Worm (Caenorhabditis elegans) whole organism, late embryonic: ENCODE measurements around the gene cutl-1.

Experiments
- Y22D7AL.16 ChIP-seq: sonication (generic microtip); optimal IDR thresholded peaks from 2 replicates; lab custom pipeline; 2016; ENCODE audit warnings: missing genetic modification characterization, missing compliant biosample characterization
- ama-1 ChIP-seq: fragments of 150-350 bp; optimal IDR thresholded peaks from 2 replicates; lab custom pipeline; 2014
- ceh-31 ChIP-seq: sonication (generic microtip); optimal IDR thresholded peaks from 2 replicates; lab custom pipeline; 2016; ENCODE audit warnings: missing genetic modification characterization, missing compliant biosample characterization
- dmd-4 ChIP-seq: sonication (generic microtip); optimal IDR thresholded peaks from 2 replicates; lab custom pipeline; 2016; ENCODE audit warnings: borderline replicate concordance, missing genetic modification characterization, missing compliant biosample characterization
- dve-1 ChIP-seq: sonication (generic microtip); optimal IDR thresholded peaks from 2 replicates; lab custom pipeline; 2017; ENCODE audit warnings: antibody characterized with exemption, mild to moderate bottlenecking, missing genetic modification characterization, missing compliant biosample characterization
- eyg-1 ChIP-seq: sonication (generic microtip); optimal IDR thresholded peaks from 2 replicates; lab custom pipeline; 2016; ENCODE audit warnings: missing genotype, missing genetic modification characterization, missing compliant biosample characterization
- hlh-6 ChIP-seq: sonication (generic microtip); optimal IDR thresholded peaks from 2 replicates; lab custom pipeline; 2016; ENCODE audit warnings: missing genotype, missing genetic modification characterization, missing compliant biosample characterization
- unc-55 ChIP-seq: sonication (generic microtip); optimal IDR thresholded peaks from 2 replicates; lab custom pipeline; 2017; ENCODE audit warnings: missing biosample characterization, missing genetic modification reagents, missing genetic modification characterization

DNA sequence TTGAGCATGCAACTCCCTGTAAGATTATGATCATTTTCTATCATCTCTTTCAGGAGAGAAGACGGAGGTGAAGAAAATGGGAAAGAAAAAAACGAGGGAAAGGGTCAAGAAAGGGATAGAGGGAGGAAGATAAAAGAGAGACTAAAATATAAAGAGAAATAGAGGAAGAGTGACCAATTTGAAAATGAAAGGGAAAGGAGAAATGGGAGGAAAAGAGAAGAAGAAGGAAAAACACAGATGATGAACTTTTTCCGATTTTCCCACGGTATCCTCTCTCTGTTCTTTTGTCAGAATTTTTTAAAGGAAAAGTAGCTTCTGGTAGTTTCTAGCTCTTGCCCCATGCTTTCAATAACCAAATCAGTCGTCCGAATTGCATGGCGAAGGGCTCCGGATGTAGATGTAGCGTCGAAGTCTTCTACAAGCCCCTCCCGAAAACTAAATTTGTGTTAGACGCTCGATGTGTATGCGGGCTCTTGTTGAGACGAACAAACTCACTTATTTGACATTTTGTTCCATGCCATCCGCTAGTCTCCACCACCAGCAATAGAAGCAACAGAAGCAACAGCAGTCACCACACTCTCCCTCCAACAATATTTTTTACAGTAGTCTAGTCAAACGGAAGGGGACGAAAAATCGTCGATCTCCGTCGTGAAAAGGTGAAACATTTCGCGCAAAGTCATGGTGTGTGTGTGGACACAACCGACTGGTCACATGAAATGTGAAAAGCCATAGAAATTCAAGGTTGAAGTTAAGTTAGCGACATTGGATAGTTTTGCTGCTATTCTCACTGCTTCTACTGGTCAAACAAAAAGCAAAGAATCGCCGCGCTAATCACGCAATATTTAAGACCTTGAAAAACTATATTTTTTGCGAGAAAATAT lies 14.3 kb downstream of the cutl-1 start, which contains the start of gene somi-1:
- TF ChIP-seq unc-55 (no peak), ama-1 (lab: Kevin White, UChicago) (no peak), hlh-6 (tag; lab: Kevin White, UChicago) (no peak), dve-1 (tag; lab: Kevin White, UChicago) (no peak), ceh-31 (tag; lab: Kevin White, UChicago) (peak; percentile 28), dmd-4 (tag; lab: Kevin White, UChicago) (no peak), eyg-1 (tag; lab: Kevin White, UChicago) (no peak), Y22D7AL.16 (no peak)
